Fruit fly (Drosophila melanogaster): Measurements from ENCODE around the gene ouib.

Gene ouib

dm6 chr3R:8715851-8716550 lies 9.3 kb upstream of the ouib start, which contains the start of gene TMEM216 (continued):
- TF ChIP-seq HLH4C (GFP tag; IDR thresholded peaks at IDR 0.05; ENCODE audit: partially characterized antibody) (peak; percentile 71), BEAF-32 (GFP tag; optimal IDR thresholded peaks at IDR 0.05) (peak; percentile 60), CG10267 (tag; optimal IDR thresholded peaks at IDR 0.05) (peak; percentile 52), inv (GFP tag; IDR thresholded peaks at IDR 0.05; ENCODE audit: partially characterized antibody) (no peak), Xrp1 (GFP tag; IDR thresholded peaks at IDR 0.05) (no peak), gfzf (GFP tag; optimal IDR thresholded peaks at IDR 0.05) (peak; percentile 94), unpg (GFP tag; optimal IDR thresholded peaks at IDR 0.05) (no peak), pho (GFP tag; optimal IDR thresholded peaks at IDR 0.05) (no peak), sug (tag; optimal IDR thresholded peaks at IDR 0.05) (peak; percentile 29), HmgZ (tag; optimal IDR thresholded peaks at IDR 0.05) (peak; percentile 48), ato (GFP tag; IDR thresholded peaks at IDR 0.05; ENCODE audit: partially characterized antibody) (peak; percentile 18; the same call in 1 of the 2 replicates), Sin3A (optimal IDR thresholded peaks at IDR 0.05) (peak; percentile 79), CG10431 (GFP tag; optimal IDR thresholded peaks at IDR 0.05) (peak; percentile 20), CG13424 (tag; optimal IDR thresholded peaks at IDR 0.05) (no peak), CG33213 (GFP tag; optimal IDR thresholded peaks at IDR 0.05) (peak; percentile 42), bbx (GFP tag; IDR thresholded peaks at IDR 0.05; ENCODE audit: partially characterized antibody) (peak; percentile 66), CG7987 (GFP tag; optimal IDR thresholded peaks at IDR 0.05) (peak; percentile 16), GATAe (GFP tag; conservative IDR thresholded peaks at IDR 0.05) (no peak), Hand (GFP tag; optimal IDR thresholded peaks at IDR 0.05) (no peak), MTF-1 (GFP tag; optimal IDR thresholded peaks at IDR 0.05; ENCODE audit: borderline replicate concordance) (peak; percentile 25), Opbp (GFP tag; IDR thresholded peaks at IDR 0.05; ENCODE audit: partially characterized antibody) (0 out of 3 replicates have a peak, but pooled peaks have one; percentile 5), crol (GFP tag; IDR thresholded peaks at IDR 0.05) (peak; percentile 82), vnd (GFP tag; IDR thresholded peaks at IDR 0.05; ENCODE audit: partially characterized antibody) (0 out of 3 replicates have a peak, but pooled peaks have one; percentile 34), CG8388 (GFP tag; optimal IDR thresholded peaks at IDR 0.05) (no peak), bigmax (GFP tag; optimal IDR thresholded peaks at IDR 0.05) (peak; percentile 13), Lim3 (GFP tag; IDR thresholded peaks at IDR 0.05) (no peak), CG17186 (GFP tag; optimal IDR thresholded peaks at IDR 0.05) (peak; percentile 29), NC2α (GFP tag; optimal IDR thresholded peaks at IDR 0.05) (no peak), CG6175 (GFP tag; IDR thresholded peaks at IDR 0.05) (no peak), Hr39 (optimal IDR thresholded peaks at IDR 0.05) (no peak), bcd (GFP tag; optimal IDR thresholded peaks at IDR 0.05) (no peak), twi (tag; optimal IDR thresholded peaks at IDR 0.05) (no peak), lilli (GFP tag; optimal IDR thresholded peaks at IDR 0.05) (no peak), sob (GFP tag; IDR thresholded peaks at IDR 0.05) (no peak), NC2β (GFP tag; optimal IDR thresholded peaks at IDR 0.05) (peak; percentile 8), hbn (GFP tag; IDR thresholded peaks at IDR 0.05; ENCODE audit: partially characterized antibody) (peak; percentile 38; the same call in 1 of the 2 replicates), sisA (GFP tag; IDR thresholded peaks at IDR 0.05) (no peak), CG10321 (GFP tag; IDR thresholded peaks at IDR 0.05) (no peak), Doc3 (GFP tag; IDR thresholded peaks at IDR 0.05; ENCODE audit: partially characterized antibody) (no peak; the same call in 2 of the 3 replicates), CG3726 (GFP tag; IDR thresholded peaks at IDR 0.05) (no peak), YL-1 (GFP tag; optimal IDR thresholded peaks at IDR 0.05) (peak; percentile 90), CG8478 (optimal IDR thresholded peaks at IDR 0.05) (no peak), CG4424 (GFP tag; optimal IDR thresholded peaks at IDR 0.05) (no peak), Gsc (GFP tag; IDR thresholded peaks at IDR 0.05) (no peak), oc (tag; optimal IDR thresholded peaks at IDR 0.05) (no peak)
